Fruit fly (Drosophila melanogaster) whole organism, prepupa: ENCODE data around the gene colt.

Experiments
- Blimp-1 ChIP-seq: fragments of 200-800 bp; sonication (Bioruptor generic); optimal IDR thresholded peaks from 3 replicates; lab custom pipeline; 2017; ENCODE audit warnings: missing biosample characterization, missing genetic modification characterization, mild to moderate bottlenecking, moderate library complexity, missing genetic modification reagents
- CG10669 ChIP-seq: fragments of 200-800 bp; sonication (Bioruptor generic); optimal IDR thresholded peaks from 3 replicates; lab custom pipeline; 2018; ENCODE audit warnings: missing biosample characterization, mild to moderate bottlenecking, missing genetic modification characterization, moderate library complexity
- CG11294 ChIP-seq: fragments of 200-800 bp; sonication (Bioruptor generic); IDR thresholded peaks from 2 replicates; pipeline ENCODE4 v1.3.6; 2022; ENCODE audit warnings: missing biosample characterization, missing genetic modification characterization
- CG11902 ChIP-seq: fragments of 200-800 bp; sonication (Bioruptor generic); optimal IDR thresholded peaks from 3 replicates; lab custom pipeline; 2016; ENCODE audit warnings: missing biosample characterization, missing genetic modification characterization
- CG15336 ChIP-seq: fragments of 200-800 bp; sonication (Bioruptor generic); IDR thresholded peaks from 2 replicates; pipeline ENCODE4 v1.3.6; 2022; ENCODE audit warnings: missing biosample characterization, missing genetic modification characterization
- CG1621 ChIP-seq: fragments of 200-800 bp; sonication (Bioruptor generic); optimal IDR thresholded peaks from 3 replicates; lab custom pipeline; 2018; ENCODE audit warnings: missing biosample characterization, mild to moderate bottlenecking, missing genetic modification characterization
- CG16779 ChIP-seq: fragments of 200-800 bp; sonication (Bioruptor generic); optimal IDR thresholded peaks from 3 replicates; lab custom pipeline; 2017; ENCODE audit warnings: missing biosample characterization, mild to moderate bottlenecking, missing genetic modification characterization
- CG3032 ChIP-seq: fragments of 200-800 bp; optimal IDR thresholded peaks from 2 replicates; lab custom pipeline; 2019; ENCODE audit warnings: missing biosample characterization, mild to moderate bottlenecking, missing genetic modification characterization, moderate library complexity
- CG31627 ChIP-seq: fragments of 200-800 bp; sonication (Bioruptor generic); optimal IDR thresholded peaks from 3 replicates; lab custom pipeline; 2016; ENCODE audit warnings: missing biosample characterization, missing genetic modification characterization
- CG34406 ChIP-seq: fragments of 200-800 bp; sonication (Bioruptor generic); optimal IDR thresholded peaks from 3 replicates; lab custom pipeline; 2016; ENCODE audit warnings: missing biosample characterization, missing genetic modification characterization
- CG3919 ChIP-seq: fragments of 200-800 bp; sonication (Bioruptor generic); optimal IDR thresholded peaks from 3 replicates; lab custom pipeline; 2016; ENCODE audit warnings: missing biosample characterization, missing genetic modification characterization
- CG4318 ChIP-seq: fragments of 200-800 bp; sonication (Bioruptor generic); optimal IDR thresholded peaks from 3 replicates; lab custom pipeline; 2017; ENCODE audit warnings: missing biosample characterization, mild to moderate bottlenecking, missing genetic modification characterization
- CG6163 ChIP-seq: fragments of 200-800 bp; sonication (Bioruptor generic); IDR thresholded peaks from 3 replicates; pipeline ENCODE4 v1.3.6; 2022; ENCODE audit warnings: missing biosample characterization, missing genetic modification characterization
- CG6276 ChIP-seq: fragments of 200-800 bp; sonication (Bioruptor generic); optimal IDR thresholded peaks from 2 replicates; lab custom pipeline; 2017; ENCODE audit warnings: missing biosample characterization, mild to moderate bottlenecking, missing genetic modification characterization
- CG6792 ChIP-seq: fragments of 200-800 bp; sonication (Bioruptor generic); optimal IDR thresholded peaks from 3 replicates; lab custom pipeline; 2016; ENCODE audit warnings: missing biosample characterization, missing genetic modification characterization
- CG6808 ChIP-seq: fragments of 200-800 bp; sonication (Bioruptor generic); optimal IDR thresholded peaks from 3 replicates; lab custom pipeline; 2017; ENCODE audit warnings: missing biosample characterization, missing genetic modification characterization, mild to moderate bottlenecking, moderate library complexity, missing genetic modification reagents
- CG6854 ChIP-seq: fragments of 200-800 bp; sonication (Bioruptor generic); optimal IDR thresholded peaks from 2 replicates; lab custom pipeline; 2017; ENCODE audit warnings: missing biosample characterization, mild to moderate bottlenecking, missing genetic modification characterization
- CG7368 ChIP-seq: fragments of 200-800 bp; sonication (Bioruptor generic); optimal IDR thresholded peaks from 3 replicates; lab custom pipeline; 2016; ENCODE audit warnings: missing biosample characterization, missing genetic modification characterization
- CG8119 ChIP-seq: fragments of 200-800 bp; sonication (Bioruptor generic); IDR thresholded peaks from 3 replicates; pipeline ENCODE4 v1.3.6; 2022; ENCODE audit warnings: missing biosample characterization, missing genetic modification characterization
- CG8319 ChIP-seq: fragments of 200-800 bp; sonication (Bioruptor generic); optimal IDR thresholded peaks from 3 replicates; lab custom pipeline; 2016; ENCODE audit warnings: missing biosample characterization, missing genetic modification characterization
- CG8632 ChIP-seq: fragments of 200-800 bp; sonication (Bioruptor generic); optimal IDR thresholded peaks from 3 replicates; lab custom pipeline; 2016; ENCODE audit warnings: missing biosample characterization, missing genetic modification characterization
- CG9139 ChIP-seq: fragments of 200-800 bp; sonication (Bioruptor generic); optimal IDR thresholded peaks from 3 replicates; lab custom pipeline; 2017; ENCODE audit warnings: missing biosample characterization, mild to moderate bottlenecking, missing genetic modification characterization
- Eip75B ChIP-seq: fragments of 200-800 bp; sonication (Bioruptor generic); optimal IDR thresholded peaks from 3 replicates; lab custom pipeline; 2016; ENCODE audit warnings: missing biosample characterization, missing genetic modification characterization
- Eip78C ChIP-seq: fragments of 200-800 bp; sonication (Bioruptor generic); peaks from one replicate; lab custom pipeline; 2016; ENCODE audit warnings: missing biosample characterization, missing genetic modification characterization
- Eip93F ChIP-seq: fragments of 200-800 bp; sonication (Bioruptor generic); optimal IDR thresholded peaks from 2 replicates; lab custom pipeline; 2016; ENCODE audit warnings: missing biosample characterization, mild to moderate bottlenecking, missing genetic modification characterization
- Ets96B ChIP-seq: fragments of 200-800 bp; optimal IDR thresholded peaks from 2 replicates; lab custom pipeline; 2019; ENCODE audit warnings: missing biosample characterization, mild to moderate bottlenecking, missing genetic modification characterization, moderate library complexity
- Hr38 ChIP-seq: sonication (Bioruptor generic); optimal IDR thresholded peaks from 2 replicates; lab custom pipeline; 2016; ENCODE audit warnings: missing biosample characterization, missing genetic modification characterization
- Hr39 ChIP-seq: fragments of 200-800 bp; sonication (Bioruptor generic); optimal IDR thresholded peaks from 2 replicates; lab custom pipeline; 2016; ENCODE audit warnings: missing biosample characterization, missing genetic modification characterization
- Lpt ChIP-seq: fragments of 200-800 bp; sonication (Bioruptor generic); optimal IDR thresholded peaks from 3 replicates; lab custom pipeline; 2016; ENCODE audit warnings: missing biosample characterization, missing genetic modification characterization
- Met ChIP-seq: fragments of 200-800 bp; sonication (Bioruptor generic); optimal IDR thresholded peaks from 3 replicates; lab custom pipeline; 2016; ENCODE audit warnings: missing biosample characterization, missing genetic modification characterization
- Sox102F ChIP-seq: fragments of 200-800 bp; sonication (Bioruptor generic); optimal IDR thresholded peaks from 2 replicates; lab custom pipeline; 2016; ENCODE audit warnings: missing biosample characterization, mild to moderate bottlenecking, missing genetic modification characterization
- achi ChIP-seq: fragments of 200-800 bp; sonication (Bioruptor generic); optimal IDR thresholded peaks from 3 replicates; lab custom pipeline; 2016; ENCODE audit warnings: missing biosample characterization, missing genetic modification characterization
- acj6 ChIP-seq: fragments of 200-800 bp; sonication (Bioruptor generic); optimal IDR thresholded peaks from 3 replicates; lab custom pipeline; 2016; ENCODE audit warnings: missing biosample characterization, missing genetic modification characterization
- dac ChIP-seq: fragments of 200-800 bp; sonication (Bioruptor generic); optimal IDR thresholded peaks from 2 replicates; lab custom pipeline; 2017; ENCODE audit warnings: missing biosample characterization, mild to moderate bottlenecking, missing genetic modification characterization
- dsx ChIP-seq: fragments of 200-800 bp; optimal IDR thresholded peaks from 3 replicates; lab custom pipeline; 2019; ENCODE audit warnings: missing biosample characterization, mild to moderate bottlenecking, missing genetic modification characterization, moderate library complexity; ENCODE audit not compliant: poor library complexity, severe bottlenecking
- eg ChIP-seq: fragments of 200-800 bp; sonication (Bioruptor generic); IDR thresholded peaks from 3 replicates; pipeline ENCODE4 v1.3.6; 2022; ENCODE audit warnings: missing biosample characterization, missing genetic modification characterization
- esn ChIP-seq: fragments of 200-800 bp; sonication (Bioruptor generic); optimal IDR thresholded peaks from 2 replicates; lab custom pipeline; 2016; ENCODE audit warnings: missing biosample characterization, mild to moderate bottlenecking, missing genetic modification characterization, moderate library complexity
- net ChIP-seq: fragments of 200-800 bp; sonication (Bioruptor generic); optimal IDR thresholded peaks from 3 replicates; lab custom pipeline; 2016; ENCODE audit warnings: missing biosample characterization, missing genetic modification characterization
- pdm3 ChIP-seq: fragments of 200-800 bp; sonication (Bioruptor generic); optimal IDR thresholded peaks from 3 replicates; lab custom pipeline; 2016; ENCODE audit warnings: missing biosample characterization, missing genetic modification characterization
- salr ChIP-seq, 2 experiments: fragments of 200-800 bp; sonication (Bioruptor generic); optimal IDR thresholded peaks; 3 replicates each; lab custom pipeline; 2016 to 2018; ENCODE audit warnings: missing biosample characterization in 2 of 2, missing genetic modification characterization in 2 of 2, mild to moderate bottlenecking in 1 of 2
- spab ChIP-seq: fragments of 200-800 bp; sonication (Bioruptor generic); optimal IDR thresholded peaks from 2 replicates; lab custom pipeline; 2017; ENCODE audit warnings: missing biosample characterization, mild to moderate bottlenecking, missing genetic modification characterization, missing genetic modification reagents
- ss ChIP-seq, 2 experiments: fragments of 200-800 bp; sonication (Bioruptor generic); optimal IDR thresholded peaks; 2 replicates in 1 of 2; 3 replicates in 1 of 2; lab custom pipeline; 2017 to 2018; ENCODE audit warnings: mild to moderate bottlenecking in 2 of 2, missing biosample characterization in 2 of 2, missing genetic modification characterization in 2 of 2, moderate library complexity in 1 of 2
- svp ChIP-seq: fragments of 200-800 bp; sonication (Bioruptor generic); peaks from one replicate; lab custom pipeline; 2016; ENCODE audit warnings: missing biosample characterization, missing genetic modification characterization
- vri ChIP-seq: fragments of 200-800 bp; sonication (Bioruptor generic); optimal IDR thresholded peaks from 3 replicates; lab custom pipeline; 2016; ENCODE audit warnings: missing biosample characterization, mild to moderate bottlenecking, missing genetic modification characterization

Gene colt

dm6 chr2L:2808038-2808699 is 38.3 kb upstream of the colt start:
- peak in 1 of 2 experiments; percentile 47 for TF ChIP-seq ss (GFP tag; optimal IDR thresholded peaks at IDR 0.05; lab: Kevin White, UChicago)
- TF ChIP-seq Met (GFP tag; lab: Kevin White, UChicago), result no peak
- TF ChIP-seq CG9139 (GFP tag; lab: Kevin White, UChicago), result peak; percentile 5
- peak; percentile 25 for TF ChIP-seq Eip78C (GFP tag; lab: Kevin White, UChicago)
- TF ChIP-seq Eip75B (GFP tag; lab: Kevin White, UChicago), result peak; percentile 3
- TF ChIP-seq eg (GFP tag; lab: Robert Waterston, UW), result peak; percentile 28; the same call in 1 of the 3 replicates
- peak; percentile 27 for TF ChIP-seq CG6808
- peak; percentile 1 for TF ChIP-seq vri (GFP tag; lab: Kevin White, UChicago)
- TF ChIP-seq CG8119, result 0 out of 3 replicates have a peak, but pooled peaks have one; percentile 32
- TF ChIP-seq CG1621 (tag; lab: Kevin White, UChicago), result no peak
- peak; percentile 89 for TF ChIP-seq svp (GFP tag; lab: Kevin White, UChicago)
- TF ChIP-seq spab (GFP tag; lab: Kevin White, UChicago), result no peak
- TF ChIP-seq CG16779 (tag; lab: Kevin White, UChicago), result peak; percentile 11

dm6 chr2L:2807597-2807996 is 37.7 kb upstream of the colt start:
- TF ChIP-seq Eip78C (GFP tag; lab: Kevin White, UChicago), result peak; percentile 17
- TF ChIP-seq svp (GFP tag; lab: Kevin White, UChicago), result peak; percentile 87
- no peak for TF ChIP-seq CG6808
- no peak for TF ChIP-seq Hr39 (GFP tag; lab: Kevin White, UChicago)

- TF ChIP-seq CG1621 (tag; lab: Kevin White, UChicago) (peak; percentile 71), Eip75B (GFP tag; lab: Kevin White, UChicago) (peak; percentile 19), achi (GFP tag; lab: Kevin White, UChicago) (peak; percentile 20), CG16779 (tag; lab: Kevin White, UChicago) (peak; percentile 61), CG6808 (peak; percentile 82), CG6163 (GFP tag; lab: Robert Waterston, UW) (no peak), CG11902 (GFP tag; lab: Kevin White, UChicago) (no peak), dac (GFP tag; lab: Kevin White, UChicago) (no peak), CG8632 (GFP tag; lab: Kevin White, UChicago) (no peak), CG6276 (GFP tag; lab: Kevin White, UChicago) (peak; percentile 64), acj6 (GFP tag; lab: Kevin White, UChicago) (peak; percentile 15), eg (GFP tag; lab: Robert Waterston, UW) (no peak), CG3919 (GFP tag; lab: Kevin White, UChicago) (peak; percentile 55), Lpt (GFP tag; lab: Kevin White, UChicago) (peak; percentile 35), CG8119 (no peak; the same call in 2 of the 3 replicates), CG6792 (GFP tag; lab: Kevin White, UChicago) (no peak), esn (GFP tag; lab: Kevin White, UChicago) (no peak), Sox102F (GFP tag; lab: Kevin White, UChicago) (no peak), Hr38 (no peak), CG8319 (GFP tag; lab: Kevin White, UChicago) (peak; percentile 22), CG9139 (GFP tag; lab: Kevin White, UChicago) (peak; percentile 87), CG15336 (GFP tag; lab: Robert Waterston, UW) (no peak), Eip93F (GFP tag; lab: Kevin White, UChicago) (no peak), salr (GFP tag; optimal IDR thresholded peaks at IDR 0.05; lab: Kevin White, UChicago) (no peak), CG10669 (GFP tag; lab: Kevin White, UChicago) (peak; percentile 43), CG3032 (tag; lab: Kevin White, UChicago) (no peak), net (GFP tag; lab: Kevin White, UChicago) (peak; percentile 72), CG11294 (no peak), dsx (peak; percentile 3), CG4318 (GFP tag; lab: Kevin White, UChicago) (no peak), Eip78C (GFP tag; lab: Kevin White, UChicago) (peak; percentile 69), CG34406 (GFP tag; lab: Kevin White, UChicago) (no peak), Blimp-1 (no peak), pdm3 (GFP tag; lab: Kevin White, UChicago) (no peak), CG31627 (GFP tag; lab: Kevin White, UChicago) (no peak), CG6854 (GFP tag; lab: Kevin White, UChicago) (peak; percentile 70), spab (GFP tag; lab: Kevin White, UChicago) (peak; percentile 68), Ets96B (tag; lab: Kevin White, UChicago) (peak; percentile 32), CG7368 (GFP tag; lab: Kevin White, UChicago) (peak; percentile 7)
Observed at dm6 chr2L:2806190-2806763, 36.4 kb upstream of the colt start.
